Worm (Caenorhabditis elegans) whole organism, L1 larva: Measurements from ENCODE around the gene F07C6.4.

ENCODE experiments used
- C04F5.9 ChIP-seq: sonication (generic microtip); optimal IDR thresholded peaks from 2 replicates; lab custom pipeline; 2016; ENCODE audit warnings: missing genetic modification characterization, missing compliant biosample characterization
- C16A3.4 ChIP-seq: fragments of 150-350 bp; optimal IDR thresholded peaks from 2 replicates; lab custom pipeline; 2014; ENCODE audit warnings: missing biosample characterization, missing genetic modification characterization
- aha-1 ChIP-seq: fragments of 150-350 bp; optimal IDR thresholded peaks from 2 replicates; lab custom pipeline; 2014; ENCODE audit warnings: missing biosample characterization, missing genetic modification characterization
- ceh-82 ChIP-seq, 3 experiments: fragments of 150-350 bp in 1 of 3; sonication (generic microtip) in 2 of 3; optimal IDR thresholded peaks; 2 replicates each; lab custom pipeline; 2014 to 2017; ENCODE audit warnings: missing biosample characterization in 3 of 3, missing genetic modification characterization in 3 of 3
- fkh-8 ChIP-seq: sonication (generic microtip); optimal IDR thresholded peaks from 2 replicates; lab custom pipeline; 2016; ENCODE audit warnings: mild to moderate bottlenecking, missing genetic modification characterization, missing compliant biosample characterization
- jun-1 ChIP-seq: fragments of 150-350 bp; optimal IDR thresholded peaks from 2 replicates; lab custom pipeline; 2014; ENCODE audit warnings: missing biosample characterization, missing genetic modification reagents, missing genetic modification characterization
- mab-9 ChIP-seq: fragments of 200-800 bp; sonication (Bioruptor generic); IDR thresholded peaks from 2 replicates; pipeline ENCODE4 v1.3.6; 2022; ENCODE audit warnings: missing genetic modification reagents, missing genetic modification characterization, missing compliant biosample characterization
- nhr-77 ChIP-seq: fragments of 150-350 bp; optimal IDR thresholded peaks from 2 replicates; lab custom pipeline; 2014; ENCODE audit warnings: missing biosample characterization, missing genetic modification characterization
- rnt-1 ChIP-seq: sonication (generic microtip); optimal IDR thresholded peaks from 2 replicates; lab custom pipeline; 2016; ENCODE audit warnings: mild to moderate bottlenecking, missing genetic modification characterization, moderate library complexity, missing compliant biosample characterization
- snpc-4 ChIP-seq: fragments of 150-350 bp; optimal IDR thresholded peaks from 2 replicates; lab custom pipeline; 2014; ENCODE audit warnings: missing biosample characterization, missing genetic modification characterization
- sox-4 ChIP-seq: sonication (generic microtip); optimal IDR thresholded peaks from 2 replicates; lab custom pipeline; 2016; ENCODE audit warnings: missing genetic modification characterization, missing compliant biosample characterization
- sup-37 ChIP-seq: fragments of 200-800 bp; sonication (Bioruptor generic); optimal IDR thresholded peaks from 2 replicates; lab custom pipeline; 2018; ENCODE audit warnings: mild to moderate bottlenecking, missing genetic modification characterization, missing compliant biosample characterization
- unc-62 ChIP-seq: fragments of 150-350 bp; optimal IDR thresholded peaks from 2 replicates; lab custom pipeline; 2014; ENCODE audit warnings: missing biosample characterization, missing genetic modification reagents, missing genetic modification characterization
- ztf-11 ChIP-seq, 2 experiments: sonication (generic microtip); optimal IDR thresholded peaks; 2 replicates each; lab custom pipeline; 2016 to 2017; ENCODE audit warnings: missing genetic modification characterization in 2 of 2, missing biosample characterization in 1 of 2, missing compliant biosample characterization in 1 of 2

DNA sequence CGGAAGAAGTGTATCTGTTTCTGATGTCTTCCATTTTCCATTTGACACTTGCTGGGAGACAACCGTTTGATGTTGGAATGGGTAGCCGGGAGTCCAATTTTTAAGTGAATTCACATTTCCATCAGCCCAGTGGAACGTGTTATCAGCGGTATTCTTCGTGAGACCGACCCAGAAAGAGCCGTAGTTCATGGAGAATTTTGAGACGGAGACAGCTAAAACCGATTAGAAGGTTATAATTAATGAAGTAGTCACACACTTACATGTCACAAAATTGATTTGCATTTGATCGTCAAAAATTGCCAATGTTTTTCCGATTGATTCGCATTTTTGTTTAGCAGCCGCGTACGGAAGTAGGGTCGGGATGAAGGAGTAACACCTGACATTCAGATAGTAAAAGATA lies 63.7 kb downstream of the F07C6.4 start:
- no peak for TF ChIP-seq sox-4 (tag; lab: Kevin White, UChicago)
- TF ChIP-seq aha-1 (tag; lab: Kevin White, UChicago), result no peak
- TF ChIP-seq C04F5.9 (tag; lab: Kevin White, UChicago), result no peak
- TF ChIP-seq snpc-4 (tag; lab: Kevin White, UChicago), result no peak
- no peak for TF ChIP-seq unc-62 (GFP tag; lab: Kevin White, UChicago)
- no peak for TF ChIP-seq fkh-8
- TF ChIP-seq nhr-77 (tag; lab: Kevin White, UChicago), result no peak
- no peak for TF ChIP-seq ztf-11 (tag; optimal IDR thresholded peaks at IDR 0.05; lab: Kevin White, UChicago)
- no peak for TF ChIP-seq sup-37 (GFP tag; lab: Kevin White, UChicago)
- TF ChIP-seq jun-1 (tag; lab: Kevin White, UChicago), result no peak
- no peak for TF ChIP-seq mab-9
- no peak for TF ChIP-seq ceh-82 (tag; optimal IDR thresholded peaks at IDR 0.05; lab: Kevin White, UChicago)
- no peak for TF ChIP-seq C16A3.4 (tag; lab: Kevin White, UChicago)
- no peak for TF ChIP-seq rnt-1 (tag; lab: Kevin White, UChicago)
